Worm (Caenorhabditis elegans) whole organism, mixed stage, embryonic: ENCODE results near the gene F28H6.7.

ENCODE experiments used
- blmp-1 ChIP-seq: fragments of 150-350 bp; optimal IDR thresholded peaks from 2 replicates; lab custom pipeline; 2014; ENCODE audit warnings: missing biosample characterization, missing genetic modification characterization
- drap-1 ChIP-seq: fragments of 200-800 bp; sonication (Bioruptor generic); optimal IDR thresholded peaks from 3 replicates; lab custom pipeline; 2018; ENCODE audit warnings: mild to moderate bottlenecking, missing genetic modification characterization, missing compliant biosample characterization
- elt-3 ChIP-seq: fragments of 150-350 bp; optimal IDR thresholded peaks from 2 replicates; lab custom pipeline; 2014; ENCODE audit warnings: missing biosample characterization, missing genetic modification characterization
- lsy-2 ChIP-seq: fragments of 150-350 bp; optimal IDR thresholded peaks from 2 replicates; lab custom pipeline; 2014; ENCODE audit warnings: missing biosample characterization, missing genetic modification characterization
- mep-1 ChIP-seq: fragments of 150-350 bp; optimal IDR thresholded peaks from 2 replicates; lab custom pipeline; 2017; ENCODE audit warnings: missing biosample characterization, missing genetic modification reagents, missing genetic modification characterization, inconsistent platforms
- mls-2 ChIP-seq: sonication (generic microtip); optimal IDR thresholded peaks from 2 replicates; lab custom pipeline; 2016; ENCODE audit warnings: mild to moderate bottlenecking, missing genetic modification characterization, moderate library complexity, missing compliant biosample characterization
- nhr-12 ChIP-seq: fragments of 150-350 bp; optimal IDR thresholded peaks from 2 replicates; lab custom pipeline; 2014; ENCODE audit warnings: missing biosample characterization, missing genetic modification characterization
- nhr-2 ChIP-seq: fragments of 150-350 bp; optimal IDR thresholded peaks from 2 replicates; lab custom pipeline; 2014; ENCODE audit warnings: missing biosample characterization, missing genetic modification characterization
- nhr-237 ChIP-seq: fragments of 150-350 bp; optimal IDR thresholded peaks from 2 replicates; lab custom pipeline; 2014; ENCODE audit warnings: missing biosample characterization, missing genetic modification characterization
- nhr-28 ChIP-seq: fragments of 150-350 bp; optimal IDR thresholded peaks from 2 replicates; lab custom pipeline; 2014; ENCODE audit warnings: missing biosample characterization, missing genetic modification characterization
- nhr-76 ChIP-seq: sonication (generic microtip); optimal IDR thresholded peaks from 2 replicates; lab custom pipeline; 2017; ENCODE audit warnings: missing biosample characterization, missing genetic modification characterization
- pha-4 ChIP-seq: fragments of 150-350 bp; optimal IDR thresholded peaks from 2 replicates; lab custom pipeline; 2018; ENCODE audit warnings: missing biosample characterization, missing genetic modification reagents, missing genetic modification characterization
- sem-2 ChIP-seq: fragments of 200-800 bp; sonication (Bioruptor generic); optimal IDR thresholded peaks from 2 replicates; lab custom pipeline; 2018; ENCODE audit warnings: mild to moderate bottlenecking, missing genetic modification characterization, missing compliant biosample characterization
- snpc-4 ChIP-seq: fragments of 150-350 bp; optimal IDR thresholded peaks from 2 replicates; lab custom pipeline; 2014; ENCODE audit warnings: missing biosample characterization, missing genetic modification characterization

DNA sequence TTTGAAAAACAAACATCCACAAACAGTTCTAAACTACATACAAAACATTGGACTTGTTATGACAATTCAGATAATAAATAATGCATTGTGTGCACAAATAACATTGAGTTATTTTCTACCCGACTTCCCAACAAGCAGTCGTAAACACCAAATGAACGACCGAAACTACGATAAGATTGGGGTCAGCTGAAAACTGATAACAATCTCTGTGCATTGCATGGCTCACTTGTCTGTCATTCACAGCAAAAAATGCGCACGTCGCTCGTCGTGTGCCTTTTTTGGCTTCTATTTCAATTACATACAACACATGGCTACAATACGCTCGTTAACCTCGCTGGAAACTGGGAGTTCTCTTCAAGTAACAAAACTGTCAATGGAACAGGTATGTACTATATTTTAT is 45.0 kb upstream of the F28H6.7 start, which contains the start of gene C33G3.4:
- no peak for TF ChIP-seq sem-2 (GFP tag; lab: Kevin White, UChicago)
- TF ChIP-seq mep-1 (tag; lab: Kevin White, UChicago), result no peak
- TF ChIP-seq lsy-2 (tag; lab: Kevin White, UChicago), result no peak
- no peak for TF ChIP-seq nhr-28 (tag; lab: Kevin White, UChicago)
- no peak for TF ChIP-seq snpc-4
- no peak for TF ChIP-seq pha-4 (tag; lab: Kevin White, UChicago)
- no peak for TF ChIP-seq nhr-2
- TF ChIP-seq nhr-76 (tag; lab: Kevin White, UChicago), result no peak
- TF ChIP-seq nhr-12 (tag; lab: Kevin White, UChicago), result no peak
- TF ChIP-seq drap-1 (GFP tag; lab: Kevin White, UChicago), result no peak
- no peak for TF ChIP-seq mls-2
- TF ChIP-seq nhr-237 (tag; lab: Kevin White, UChicago), result no peak
- no peak for TF ChIP-seq elt-3 (tag; lab: Kevin White, UChicago)
- no peak for TF ChIP-seq blmp-1
